Worm (Caenorhabditis elegans) whole organism, early embryonic: ENCODE data around the gene gfi-3.

Experiments
- B0310.2 ChIP-seq: sonication (generic microtip); optimal IDR thresholded peaks from 2 replicates; lab custom pipeline; 2016; ENCODE audit warnings: mild to moderate bottlenecking, missing genetic modification characterization, missing compliant biosample characterization
- F13C5.2 ChIP-seq: sonication (generic microtip); optimal IDR thresholded peaks from 2 replicates; lab custom pipeline; 2017; ENCODE audit warnings: mild to moderate bottlenecking, missing genetic modification characterization, inconsistent platforms, missing compliant biosample characterization
- aly-1 ChIP-seq: sonication (generic microtip); optimal IDR thresholded peaks from 2 replicates; lab custom pipeline; 2016; ENCODE audit warnings: missing genetic modification characterization, missing compliant biosample characterization
- ama-1 ChIP-seq: fragments of 150-350 bp; optimal IDR thresholded peaks from 2 replicates; lab custom pipeline; 2014
- ceh-13 ChIP-seq: fragments of 200-800 bp; sonication (Bioruptor generic); optimal IDR thresholded peaks from 2 replicates; lab custom pipeline; 2018; ENCODE audit warnings: mild to moderate bottlenecking, missing genetic modification characterization, missing compliant biosample characterization
- ceh-36 ChIP-seq: sonication (generic microtip); optimal IDR thresholded peaks from 2 replicates; lab custom pipeline; 2016; ENCODE audit warnings: missing genetic modification characterization, inconsistent platforms, missing compliant biosample characterization
- ets-7 ChIP-seq: sonication (generic microtip); optimal IDR thresholded peaks from 2 replicates; lab custom pipeline; 2016; ENCODE audit warnings: missing genotype, missing genetic modification characterization, missing compliant biosample characterization
- flt-1 ChIP-seq: fragments of 200-800 bp; sonication (Bioruptor generic); IDR thresholded peaks from 2 replicates; pipeline ENCODE4 v1.3.6; 2022; ENCODE audit warnings: missing genetic modification characterization, missing compliant biosample characterization
- hmbx-1 ChIP-seq: sonication (generic microtip); optimal IDR thresholded peaks from 2 replicates; lab custom pipeline; 2016; ENCODE audit warnings: mild to moderate bottlenecking, missing genetic modification characterization, missing compliant biosample characterization
- hmg-4 ChIP-seq: fragments of 200-800 bp; sonication (Bioruptor generic); optimal IDR thresholded peaks from 2 replicates; lab custom pipeline; 2018; ENCODE audit warnings: mild to moderate bottlenecking, missing genetic modification characterization, missing compliant biosample characterization
- hnd-1 ChIP-seq: sonication (generic microtip); optimal IDR thresholded peaks from 2 replicates; lab custom pipeline; 2016; ENCODE audit warnings: missing genetic modification characterization, missing compliant biosample characterization
- pes-1 ChIP-seq: fragments of 200-800 bp; sonication (Bioruptor generic); IDR thresholded peaks from 2 replicates; pipeline ENCODE4 v1.3.6; 2022; ENCODE audit warnings: missing genetic modification reagents, missing genetic modification characterization, missing compliant biosample characterization
- scrt-1 ChIP-seq: fragments of 200-800 bp; sonication (Bioruptor generic); IDR thresholded peaks from 2 replicates; pipeline ENCODE4 v1.3.6; 2022; ENCODE audit warnings: missing genetic modification characterization, missing compliant biosample characterization
- sea-1 ChIP-seq: fragments of 200-800 bp; sonication (Bioruptor generic); conservative IDR thresholded peaks from 2 replicates; pipeline ENCODE4 v1.3.6; 2022; ENCODE audit warnings: missing genetic modification characterization, missing compliant biosample characterization
- tbx-11 ChIP-seq: fragments of 200-800 bp; sonication (Bioruptor generic); IDR thresholded peaks from 2 replicates; pipeline ENCODE4 v1.3.6; 2022; ENCODE audit warnings: missing genetic modification characterization, missing compliant biosample characterization
- tbx-37 ChIP-seq: fragments of 200-800 bp; sonication (Bioruptor generic); conservative IDR thresholded peaks from 2 replicates; pipeline ENCODE4 v1.3.6; 2022; ENCODE audit warnings: missing genetic modification reagents, missing genetic modification characterization, missing compliant biosample characterization
- tra-4 ChIP-seq: sonication (generic microtip); optimal IDR thresholded peaks from 2 replicates; lab custom pipeline; 2017; ENCODE audit warnings: missing genetic modification characterization, missing compliant biosample characterization

gfi-3 gene

DNA sequence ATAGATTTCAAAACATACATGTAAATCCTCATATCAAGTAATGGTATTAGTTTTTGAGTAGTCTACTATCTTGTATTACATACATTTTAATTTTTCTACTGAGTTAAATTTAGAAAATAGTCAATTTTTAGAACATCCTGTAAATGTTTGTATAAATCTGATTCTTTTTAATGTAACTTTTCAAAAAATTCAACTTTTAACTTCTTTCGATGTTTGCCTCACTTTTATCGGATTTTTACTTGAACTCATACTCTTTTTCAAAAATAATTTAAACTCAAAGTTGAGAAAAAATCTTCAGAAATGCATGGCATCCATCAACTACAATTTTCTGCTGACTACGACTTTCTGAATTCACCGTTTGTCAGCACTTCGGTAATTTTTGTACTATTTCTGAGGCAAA, 15.9 kb upstream of the gfi-3 start, which contains the start of gene M163.7:
Gene M163.7 (plus strand): TSS at position 301 of the 400 bp plus-strand sequence.
- TF ChIP-seq scrt-1 = no peak
- no peak for TF ChIP-seq ceh-13 (GFP tag; lab: Kevin White, UChicago)
- no peak for TF ChIP-seq pes-1 (GFP tag; lab: Robert Waterston, UW)
- no peak for TF ChIP-seq F13C5.2 (tag; lab: Kevin White, UChicago)
- no peak for TF ChIP-seq ama-1
- TF ChIP-seq tra-4 (tag; lab: Kevin White, UChicago) = no peak
- no peak for TF ChIP-seq ets-7 (tag; lab: Kevin White, UChicago)
- no peak for TF ChIP-seq sea-1 (GFP tag; lab: Robert Waterston, UW)
- no peak for TF ChIP-seq B0310.2 (tag; lab: Kevin White, UChicago)
- no peak for TF ChIP-seq hnd-1 (tag; lab: Kevin White, UChicago)
- no peak for TF ChIP-seq flt-1 (GFP tag; lab: Robert Waterston, UW)
- TF ChIP-seq aly-1 = no peak
- TF ChIP-seq tbx-37 (GFP tag; lab: Robert Waterston, UW) = no peak
- TF ChIP-seq hmg-4 (GFP tag; lab: Kevin White, UChicago) = no peak
- no peak for TF ChIP-seq hmbx-1 (tag; lab: Kevin White, UChicago)
- TF ChIP-seq ceh-36 (tag; lab: Kevin White, UChicago) = no peak
- no peak for TF ChIP-seq tbx-11 (GFP tag; lab: Robert Waterston, UW)

DNA sequence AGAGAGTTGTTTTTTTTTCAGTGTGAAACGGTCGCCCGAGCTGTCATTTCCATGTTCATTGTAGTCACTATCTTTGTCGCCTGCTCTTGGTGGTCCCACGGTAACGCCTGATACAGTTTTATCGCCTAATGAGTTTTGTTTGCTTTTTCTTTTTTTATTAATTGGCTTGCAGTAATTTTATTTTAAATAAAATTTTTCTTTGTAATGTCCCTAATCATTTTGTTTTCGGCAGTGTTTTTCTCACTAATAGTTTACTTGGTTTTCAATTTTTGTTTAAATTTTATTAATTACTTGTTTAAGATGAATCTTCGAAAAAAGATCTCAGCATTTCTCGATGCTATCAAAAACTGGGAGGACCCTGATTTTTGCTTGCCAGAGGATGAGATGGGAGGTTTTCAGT, 14.8 kb upstream of the gfi-3 start, which contains the start of gene M163.22:
Gene M163.22 (plus strand): TSS at position 301 of the 400 bp plus-strand sequence.
- no peak for TF ChIP-seq tbx-11 (GFP tag; lab: Robert Waterston, UW)

DNA sequence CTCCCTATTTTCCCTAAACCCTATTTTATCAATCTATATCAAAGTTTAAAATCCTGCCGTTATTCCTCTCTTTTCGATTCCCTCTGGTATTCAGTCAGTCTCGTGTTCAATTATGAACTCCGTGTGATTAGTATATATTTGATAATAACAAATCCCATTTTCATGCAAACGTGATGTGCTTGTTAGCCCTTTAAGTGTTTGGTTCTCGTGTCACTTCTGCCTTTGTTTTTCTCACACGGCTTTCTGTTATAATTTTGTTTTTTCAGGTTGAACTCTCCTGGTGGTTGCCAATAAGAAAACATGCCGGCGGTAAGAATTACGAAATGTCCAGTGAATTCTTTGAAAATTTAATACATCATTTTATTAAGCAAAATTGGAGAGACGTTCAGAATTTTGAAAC, 13.8 kb upstream of the gfi-3 start, which contains the start of gene M163.21:
Gene M163.21 (plus strand): TSS at position 301 of the 400 bp plus-strand sequence.
- TF ChIP-seq aly-1 (no peak), flt-1 (GFP tag; lab: Robert Waterston, UW) (no peak), scrt-1 (no peak)

DNA sequence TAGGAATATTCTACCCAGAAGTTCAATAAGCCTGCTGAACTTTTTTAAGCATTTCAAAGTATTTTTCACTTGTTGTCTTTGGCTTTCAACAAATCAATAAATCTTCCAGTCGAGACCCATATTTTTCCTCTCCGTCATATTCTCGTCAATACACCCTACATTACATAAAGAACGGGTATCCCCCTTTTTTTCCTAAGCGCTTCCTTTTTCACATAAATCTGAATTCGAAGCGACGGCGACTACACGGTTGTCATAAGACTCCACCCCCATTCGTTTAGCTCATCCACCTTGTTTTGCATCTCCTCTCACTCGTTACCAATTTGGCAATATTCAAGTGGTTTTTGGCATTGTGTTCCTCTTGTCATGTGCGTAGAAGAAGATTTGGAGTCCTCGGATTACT, 11.1 kb upstream of the gfi-3 start, which contains the start of gene M163.9:
Gene M163.9 (plus strand): TSS at position 301 of the 400 bp plus-strand sequence.
- TF ChIP-seq aly-1 (no peak), hnd-1 (tag; lab: Kevin White, UChicago) (no peak), pes-1 (GFP tag; lab: Robert Waterston, UW) (no peak), flt-1 (GFP tag; lab: Robert Waterston, UW) (no peak), scrt-1 (no peak), tra-4 (tag; lab: Kevin White, UChicago) (no peak), ceh-13 (GFP tag; lab: Kevin White, UChicago) (no peak), tbx-37 (GFP tag; lab: Robert Waterston, UW) (no peak), tbx-11 (GFP tag; lab: Robert Waterston, UW) (no peak), B0310.2 (tag; lab: Kevin White, UChicago) (no peak), hmbx-1 (tag; lab: Kevin White, UChicago) (no peak), ceh-36 (tag; lab: Kevin White, UChicago) (no peak), F13C5.2 (tag; lab: Kevin White, UChicago) (no peak), hmg-4 (GFP tag; lab: Kevin White, UChicago) (no peak), ets-7 (tag; lab: Kevin White, UChicago) (no peak), sea-1 (GFP tag; lab: Robert Waterston, UW) (no peak)

DNA sequence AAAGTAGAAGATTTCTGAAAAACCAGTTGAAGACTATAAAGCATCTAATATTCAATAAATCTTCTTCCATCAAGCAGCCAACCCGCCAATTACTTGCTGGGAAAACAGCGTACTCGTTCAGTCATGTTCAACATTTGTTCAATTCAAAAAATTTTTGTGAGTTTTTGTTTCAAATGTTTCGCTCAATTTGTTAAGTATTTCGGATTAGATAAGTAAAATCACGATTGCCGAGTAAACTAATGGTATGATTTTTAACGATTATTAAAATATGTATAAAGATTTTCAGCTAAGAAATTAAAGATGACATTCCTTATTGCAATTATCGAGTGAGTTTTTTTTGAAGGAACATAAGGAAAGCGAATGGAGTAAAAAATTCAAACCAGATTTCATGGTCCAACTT, 9.7 kb upstream of the gfi-3 start, which contains the start of gene M163.10:
Gene M163.10 (plus strand): TSS at position 301 of the 400 bp plus-strand sequence.
- no peak for TF ChIP-seq tra-4 (tag; lab: Kevin White, UChicago)
- no peak for TF ChIP-seq aly-1
- no peak for TF ChIP-seq pes-1 (GFP tag; lab: Robert Waterston, UW)
- no peak for TF ChIP-seq flt-1 (GFP tag; lab: Robert Waterston, UW)
- no peak for TF ChIP-seq scrt-1
- no peak for TF ChIP-seq F13C5.2 (tag; lab: Kevin White, UChicago)
- TF ChIP-seq sea-1 (GFP tag; lab: Robert Waterston, UW) = no peak

DNA sequence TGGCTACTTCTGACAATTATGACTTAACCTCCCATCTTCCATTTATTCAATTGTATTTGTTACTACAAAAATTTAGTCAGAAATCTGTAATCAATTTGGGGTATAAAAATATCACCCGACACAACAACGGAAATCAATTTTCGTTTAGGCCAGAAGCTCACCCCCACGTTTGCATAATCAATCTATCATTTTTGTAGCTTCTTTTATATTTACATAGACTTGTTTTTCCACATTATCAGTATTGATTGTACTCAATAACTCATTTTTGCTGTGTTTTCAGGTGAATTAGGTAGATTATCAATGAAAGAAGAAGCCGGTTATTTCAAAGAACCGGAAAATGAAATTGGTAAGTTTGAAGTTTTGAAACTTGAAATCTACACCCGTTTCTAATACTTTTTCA, 6.6 kb upstream of the gfi-3 start, which contains the start of gene M163.5:
Gene M163.5 (plus strand): TSS at position 301 of the 400 bp plus-strand sequence.
- TF ChIP-seq tbx-37 (GFP tag; lab: Robert Waterston, UW) (no peak), hmbx-1 (tag; lab: Kevin White, UChicago) (no peak), pes-1 (GFP tag; lab: Robert Waterston, UW) (no peak), ceh-13 (GFP tag; lab: Kevin White, UChicago) (no peak), ets-7 (tag; lab: Kevin White, UChicago) (no peak), hnd-1 (tag; lab: Kevin White, UChicago) (no peak), ama-1 (no peak), B0310.2 (tag; lab: Kevin White, UChicago) (no peak)

DNA sequence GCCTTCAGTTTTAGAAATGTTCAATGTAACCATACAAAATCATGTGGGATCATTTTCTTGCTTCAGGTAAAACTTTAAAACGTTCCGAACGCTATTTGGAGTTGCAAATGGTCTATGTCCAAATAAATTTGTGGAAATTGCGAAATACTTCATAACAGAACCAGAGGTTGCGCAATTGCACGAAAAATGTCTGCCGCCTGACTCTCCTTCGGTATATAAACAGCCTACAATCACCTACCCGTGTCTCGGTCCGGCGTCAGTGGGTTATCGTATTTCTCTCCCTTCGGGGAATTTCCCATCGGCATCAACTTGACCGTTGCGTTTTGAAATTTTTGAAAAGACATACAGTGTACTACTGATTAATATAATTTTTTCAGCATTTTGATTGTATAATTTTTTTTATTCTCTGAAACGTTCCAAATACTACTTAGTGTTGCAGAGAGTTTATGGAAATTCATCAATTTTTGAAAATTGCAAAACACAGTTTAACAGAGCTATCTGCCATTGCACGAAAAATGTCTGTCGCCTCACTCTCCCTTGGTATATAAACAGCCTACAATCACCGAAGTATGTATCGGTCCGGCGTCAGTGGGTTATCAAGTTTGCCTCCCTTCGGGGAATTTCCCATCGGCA, 3.6 kb upstream of the gfi-3 start:
- TF ChIP-seq B0310.2 (tag; lab: Kevin White, UChicago) = no peak
- no peak for TF ChIP-seq F13C5.2 (tag; lab: Kevin White, UChicago)
- no peak for TF ChIP-seq tra-4 (tag; lab: Kevin White, UChicago)
- no peak for TF ChIP-seq tbx-11 (GFP tag; lab: Robert Waterston, UW)
- no peak for TF ChIP-seq sea-1 (GFP tag; lab: Robert Waterston, UW)
- no peak for TF ChIP-seq pes-1 (GFP tag; lab: Robert Waterston, UW)
- TF ChIP-seq ets-7 (tag; lab: Kevin White, UChicago) = no peak

DNA sequence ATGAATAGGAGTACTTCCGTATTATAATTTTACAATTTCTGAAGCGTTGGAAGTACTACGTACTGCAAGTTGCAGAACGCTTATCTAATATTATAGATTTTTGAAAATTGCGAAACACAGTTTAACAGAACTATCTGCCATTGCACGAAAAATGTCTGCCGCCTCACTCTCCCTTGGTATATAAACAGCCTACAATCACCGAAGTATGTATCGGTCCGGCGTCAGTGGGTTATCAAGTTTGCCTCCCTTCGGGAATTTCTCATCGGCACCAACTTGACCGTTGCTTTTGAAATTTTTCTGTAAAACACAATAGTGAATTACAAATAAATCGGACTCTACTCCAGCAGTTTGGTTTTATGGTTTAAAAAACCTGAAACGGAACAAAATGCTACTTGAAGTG, 3.0 kb upstream of the gfi-3 start:
- TF ChIP-seq scrt-1 (no peak), tra-4 (tag; lab: Kevin White, UChicago) (no peak), sea-1 (GFP tag; lab: Robert Waterston, UW) (no peak), ama-1 (no peak), hnd-1 (tag; lab: Kevin White, UChicago) (no peak), aly-1 (no peak), tbx-11 (GFP tag; lab: Robert Waterston, UW) (no peak), pes-1 (GFP tag; lab: Robert Waterston, UW) (no peak), hmbx-1 (tag; lab: Kevin White, UChicago) (no peak), ceh-13 (GFP tag; lab: Kevin White, UChicago) (no peak), hmg-4 (GFP tag; lab: Kevin White, UChicago) (no peak), F13C5.2 (tag; lab: Kevin White, UChicago) (no peak)
